Fruit fly (Drosophila melanogaster) whole organism, pupa: ENCODE results near the gene Rnp4F.

ENCODE experiments used
- CG10348 ChIP-seq: fragments of 200-800 bp; sonication (Bioruptor generic); IDR thresholded peaks from 2 replicates; pipeline ENCODE4 v1.3.6; 2022; ENCODE audit warnings: missing biosample characterization, missing genetic modification characterization
- CG32121 ChIP-seq: fragments of 200-800 bp; sonication (Bioruptor generic); IDR thresholded peaks from 2 replicates; pipeline ENCODE4 v1.3.6; 2022; ENCODE audit warnings: missing biosample characterization, missing genetic modification characterization
- CG8159 ChIP-seq: fragments of 200-800 bp; sonication (Bioruptor generic); optimal IDR thresholded peaks from 3 replicates; lab custom pipeline; 2018; ENCODE audit warnings: missing biosample characterization, mild to moderate bottlenecking, missing genetic modification characterization, moderate library complexity
- CG8301 ChIP-seq: fragments of 200-800 bp; sonication (Bioruptor generic); optimal IDR thresholded peaks from 2 replicates; lab custom pipeline; 2018; ENCODE audit warnings: missing biosample characterization, mild to moderate bottlenecking, missing genetic modification characterization
- D1 ChIP-seq: fragments of 200-800 bp; sonication (Bioruptor generic); optimal IDR thresholded peaks from 2 replicates; lab custom pipeline; 2018; ENCODE audit warnings: missing biosample characterization, mild to moderate bottlenecking, missing genetic modification characterization, moderate library complexity

DNA sequence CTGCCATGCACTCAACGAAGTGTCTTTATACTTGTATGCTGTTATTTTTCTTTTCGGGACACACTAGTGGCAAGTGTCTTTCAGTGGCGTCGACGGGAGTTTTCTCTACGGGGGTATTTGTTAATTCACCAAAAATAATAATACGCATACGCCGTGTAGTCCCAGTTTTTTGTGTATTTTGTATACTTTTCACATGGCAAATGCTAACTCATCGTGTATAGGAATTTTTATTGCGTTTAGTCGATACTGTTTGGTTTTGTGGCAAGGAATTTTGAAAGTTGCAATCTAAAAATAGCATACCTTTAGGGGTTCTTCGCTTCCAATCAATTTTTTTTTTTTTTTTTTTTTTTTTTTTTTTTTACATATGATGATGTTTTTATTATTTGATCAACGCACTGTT is 15.9 kb upstream of the Rnp4F start:
- TF ChIP-seq CG10348 (GFP tag; lab: Robert Waterston, UW) (no peak), CG8159 (tag; lab: Kevin White, UChicago) (no peak), CG32121 (no peak), D1 (tag; lab: Kevin White, UChicago) (no peak), CG8301 (tag; lab: Kevin White, UChicago) (no peak)
